Worm (Caenorhabditis elegans): ENCODE results near the gene sru-4.

sru-4 gene

ce11 chrIV:9498088-9498487, at the start of gene sru-4:
Gene sru-4 (plus strand): TSS chrIV:9498388.
- TF ChIP-seq tbx-37 (GFP tag; conservative IDR thresholded peaks at IDR 0.05) (no peak), pes-1 (GFP tag; IDR thresholded peaks at IDR 0.05) (no peak), hmg-4 (GFP tag; optimal IDR thresholded peaks at IDR 0.05) (no peak), ets-7 (tag; optimal IDR thresholded peaks at IDR 0.05) (no peak), tbx-11 (GFP tag; IDR thresholded peaks at IDR 0.05) (no peak), ceh-36 (tag; optimal IDR thresholded peaks at IDR 0.05) (no peak), sea-1 (GFP tag; conservative IDR thresholded peaks at IDR 0.05) (no peak), F13C5.2 (tag; optimal IDR thresholded peaks at IDR 0.05) (no peak), hnd-1 (tag; optimal IDR thresholded peaks at IDR 0.05) (no peak), flt-1 (GFP tag; IDR thresholded peaks at IDR 0.05) (no peak)

ce11 chrIV:9450375-9450774, 47.8 kb upstream of the sru-4 start, which contains the start of gene cpin-1:
Gene cpin-1 (plus strand): TSS chrIV:9450675.
- no peak for TF ChIP-seq B0310.2 (tag; optimal IDR thresholded peaks at IDR 0.05)
- no peak for TF ChIP-seq tra-4 (tag; optimal IDR thresholded peaks at IDR 0.05)
- no peak for TF ChIP-seq flt-1 (GFP tag; IDR thresholded peaks at IDR 0.05)
- no peak for TF ChIP-seq sea-1 (GFP tag; conservative IDR thresholded peaks at IDR 0.05)
- TF ChIP-seq hmbx-1 (tag; optimal IDR thresholded peaks at IDR 0.05): no peak
- no peak for TF ChIP-seq ceh-13 (GFP tag; optimal IDR thresholded peaks at IDR 0.05)
- no peak for TF ChIP-seq hmg-4 (GFP tag; optimal IDR thresholded peaks at IDR 0.05)
- TF ChIP-seq F13C5.2 (tag; optimal IDR thresholded peaks at IDR 0.05): no peak
- TF ChIP-seq scrt-1 (GFP tag; IDR thresholded peaks at IDR 0.05): no peak
- no peak for TF ChIP-seq tbx-37 (GFP tag; conservative IDR thresholded peaks at IDR 0.05)
- no peak for TF ChIP-seq aly-1 (tag; optimal IDR thresholded peaks at IDR 0.05)
- no peak for TF ChIP-seq ets-7 (tag; optimal IDR thresholded peaks at IDR 0.05)
- TF ChIP-seq pes-1 (GFP tag; IDR thresholded peaks at IDR 0.05): no peak
- no peak for TF ChIP-seq tbx-11 (GFP tag; IDR thresholded peaks at IDR 0.05)
- no peak for TF ChIP-seq hnd-1 (tag; optimal IDR thresholded peaks at IDR 0.05)
- TF ChIP-seq ama-1 (optimal IDR thresholded peaks at IDR 0.05): no peak

- TF ChIP-seq ceh-13 (GFP tag; optimal IDR thresholded peaks at IDR 0.05) (no peak), tbx-37 (GFP tag; conservative IDR thresholded peaks at IDR 0.05) (no peak), sea-1 (GFP tag; conservative IDR thresholded peaks at IDR 0.05) (no peak), hnd-1 (tag; optimal IDR thresholded peaks at IDR 0.05) (no peak)
Observed at ce11 chrIV:9451816-9452215, 46.4 kb upstream of the sru-4 start.

- TF ChIP-seq pes-1 (GFP tag; IDR thresholded peaks at IDR 0.05) (no peak), hmbx-1 (tag; optimal IDR thresholded peaks at IDR 0.05) (no peak), F13C5.2 (tag; optimal IDR thresholded peaks at IDR 0.05) (no peak), ets-7 (tag; optimal IDR thresholded peaks at IDR 0.05) (no peak), hnd-1 (tag; optimal IDR thresholded peaks at IDR 0.05) (no peak)
Observed at ce11 chrIV:9457400-9457799, 40.8 kb upstream of the sru-4 start, which contains the start of gene cutl-17. Gene cutl-17 (minus strand): TSS chrIV:9457500.

ce11 chrIV:9459224-9459781, 38.9 kb upstream of the sru-4 start, which contains the start of gene copb-2:
Gene copb-2 (plus strand): TSS chrIV:9459731.
- TF ChIP-seq hnd-1 (tag; optimal IDR thresholded peaks at IDR 0.05): no peak
- TF ChIP-seq hmbx-1 (tag; optimal IDR thresholded peaks at IDR 0.05): no peak
- no peak for TF ChIP-seq flt-1 (GFP tag; IDR thresholded peaks at IDR 0.05)
- TF ChIP-seq hmg-4 (GFP tag; optimal IDR thresholded peaks at IDR 0.05): no peak
- no peak for TF ChIP-seq tbx-37 (GFP tag; conservative IDR thresholded peaks at IDR 0.05)
- TF ChIP-seq scrt-1 (GFP tag; IDR thresholded peaks at IDR 0.05): no peak
- TF ChIP-seq ama-1 (optimal IDR thresholded peaks at IDR 0.05): no peak
- no peak for TF ChIP-seq tra-4 (tag; optimal IDR thresholded peaks at IDR 0.05)

- TF ChIP-seq sea-1 (GFP tag; conservative IDR thresholded peaks at IDR 0.05): no peak
- TF ChIP-seq aly-1 (tag; optimal IDR thresholded peaks at IDR 0.05): no peak
- no peak for TF ChIP-seq tbx-37 (GFP tag; conservative IDR thresholded peaks at IDR 0.05)
- TF ChIP-seq hnd-1 (tag; optimal IDR thresholded peaks at IDR 0.05): no peak
- TF ChIP-seq ceh-36 (tag; optimal IDR thresholded peaks at IDR 0.05): no peak
- TF ChIP-seq hmg-4 (GFP tag; optimal IDR thresholded peaks at IDR 0.05): no peak
- no peak for TF ChIP-seq B0310.2 (tag; optimal IDR thresholded peaks at IDR 0.05)
- TF ChIP-seq ama-1 (optimal IDR thresholded peaks at IDR 0.05): no peak
- no peak for TF ChIP-seq hmbx-1 (tag; optimal IDR thresholded peaks at IDR 0.05)
- TF ChIP-seq F13C5.2 (tag; optimal IDR thresholded peaks at IDR 0.05): no peak
- no peak for TF ChIP-seq ceh-13 (GFP tag; optimal IDR thresholded peaks at IDR 0.05)
- TF ChIP-seq ets-7 (tag; optimal IDR thresholded peaks at IDR 0.05): no peak
- TF ChIP-seq flt-1 (GFP tag; IDR thresholded peaks at IDR 0.05): no peak
Observed at ce11 chrIV:9464345-9464783, 33.8 kb upstream of the sru-4 start.

ce11 chrIV:9467418-9467817, 30.8 kb upstream of the sru-4 start, which contains the start of gene F38E11.6:
Gene F38E11.6 (minus strand): TSS chrIV:9467518.
- TF ChIP-seq F13C5.2 (tag; optimal IDR thresholded peaks at IDR 0.05) (no peak), tra-4 (tag; optimal IDR thresholded peaks at IDR 0.05) (no peak), pes-1 (GFP tag; IDR thresholded peaks at IDR 0.05) (no peak), hmg-4 (GFP tag; optimal IDR thresholded peaks at IDR 0.05) (no peak), ceh-13 (GFP tag; optimal IDR thresholded peaks at IDR 0.05) (no peak), ama-1 (optimal IDR thresholded peaks at IDR 0.05) (no peak), hnd-1 (tag; optimal IDR thresholded peaks at IDR 0.05) (no peak), aly-1 (tag; optimal IDR thresholded peaks at IDR 0.05) (no peak), ets-7 (tag; optimal IDR thresholded peaks at IDR 0.05) (no peak), B0310.2 (tag; optimal IDR thresholded peaks at IDR 0.05) (no peak), tbx-11 (GFP tag; IDR thresholded peaks at IDR 0.05) (no peak), sea-1 (GFP tag; conservative IDR thresholded peaks at IDR 0.05) (no peak), hmbx-1 (tag; optimal IDR thresholded peaks at IDR 0.05) (no peak), scrt-1 (GFP tag; IDR thresholded peaks at IDR 0.05) (no peak), tbx-37 (GFP tag; conservative IDR thresholded peaks at IDR 0.05) (no peak), flt-1 (GFP tag; IDR thresholded peaks at IDR 0.05) (no peak), ceh-36 (tag; optimal IDR thresholded peaks at IDR 0.05) (no peak)

ce11 chrIV:9469293-9469692, 28.9 kb upstream of the sru-4 start:
- TF ChIP-seq tra-4 (tag; optimal IDR thresholded peaks at IDR 0.05) (no peak), pes-1 (GFP tag; IDR thresholded peaks at IDR 0.05) (no peak)

Data from whole organism, early embryonic.